Worm (Caenorhabditis elegans): ENCODE data around the gene ldh-1.

DNA sequence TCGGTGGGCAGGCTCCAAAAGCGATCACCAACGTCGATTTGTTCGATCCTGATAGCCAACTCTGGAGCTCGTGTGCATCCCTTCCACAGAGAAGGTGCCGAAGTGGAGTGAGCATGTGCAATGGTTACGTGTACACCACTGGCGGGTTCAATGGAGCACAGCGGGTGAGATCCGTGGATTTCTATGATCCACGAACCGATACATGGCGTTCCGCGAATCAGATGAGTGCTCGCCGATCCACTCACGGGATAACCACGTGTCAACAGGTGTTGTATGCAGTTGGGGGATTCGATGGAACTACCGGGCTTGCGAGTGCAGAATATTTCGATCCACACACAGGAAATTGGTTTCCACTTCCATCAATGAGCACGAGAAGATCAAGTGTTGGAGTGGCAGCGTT is 33.1 kb upstream of the ldh-1 start:
- no peak for TF ChIP-seq lsl-1 (GFP tag; optimal IDR thresholded peaks at IDR 0.05)
- TF ChIP-seq hmg-1.2 (GFP tag; IDR thresholded peaks at IDR 0.05) = 0 out of 2 replicates have a peak, but pooled peaks have one; percentile 6
- TF ChIP-seq F39B2.1 (GFP tag; IDR thresholded peaks at IDR 0.05) = no peak
- no peak for TF ChIP-seq snpc-4 (GFP tag; optimal IDR thresholded peaks at IDR 0.05)
- no peak for TF ChIP-seq snpc-4 (tag; optimal IDR thresholded peaks at IDR 0.05)
- no peak for TF ChIP-seq lin-54 (GFP tag; optimal IDR thresholded peaks at IDR 0.05)
- no peak for TF ChIP-seq die-1 (tag; optimal IDR thresholded peaks at IDR 0.05)
- no peak for TF ChIP-seq F10E7.11 (tag; optimal IDR thresholded peaks at IDR 0.05)
- TF ChIP-seq xnd-1 (tag; optimal IDR thresholded peaks at IDR 0.05) = no peak
- no peak for TF ChIP-seq ama-1 (optimal IDR thresholded peaks at IDR 0.05)
- TF ChIP-seq ama-1 (GFP tag; optimal IDR thresholded peaks at IDR 0.05) = no peak
- no peak for TF ChIP-seq ets-4 (GFP tag; optimal IDR thresholded peaks at IDR 0.05)
